Worm (Caenorhabditis elegans) whole organism, L4/young adult: ENCODE results near the gene snf-12.

Experiments used
- W03F9.2 ChIP-seq: fragments of 150-350 bp; optimal IDR thresholded peaks from 2 replicates; lab custom pipeline; 2014; ENCODE audit warnings: missing biosample characterization, missing genetic modification characterization
- dao-5 ChIP-seq: sonication (generic microtip); optimal IDR thresholded peaks from 2 replicates; lab custom pipeline; 2016; ENCODE audit warnings: missing genotype, missing genetic modification characterization, moderate library complexity, missing compliant biosample characterization
- him-1 ChIP-seq: sonication (generic microtip); optimal IDR thresholded peaks from 2 replicates; lab custom pipeline; 2016; ENCODE audit warnings: missing genotype, missing genetic modification reagents, missing genetic modification characterization, missing compliant biosample characterization

The snf-12 gene

ce11 chrX:9028909-9029520 is at the start of gene snf-12:
Gene snf-12, plus strand, starts transcription at chrX:9029470.
- TF ChIP-seq W03F9.2: no peak
- TF ChIP-seq him-1: no peak
- TF ChIP-seq dao-5 (tag; lab: Kevin White, UChicago): no peak

ce11 chrX:8980676-8981075 is 48.6 kb upstream of the snf-12 start, which contains the start of gene nmur-1:
Gene nmur-1, plus strand, starts transcription at chrX:8980976.
- TF ChIP-seq W03F9.2 (no peak), dao-5 (tag; lab: Kevin White, UChicago) (no peak)

- no peak for TF ChIP-seq dao-5 (tag; lab: Kevin White, UChicago)
Observed at ce11 chrX:8986452-8986851, 42.8 kb upstream of the snf-12 start.

- TF ChIP-seq dao-5 (tag; lab: Kevin White, UChicago) (no peak), W03F9.2 (no peak)
Observed at ce11 chrX:8987828-8988227, 41.4 kb upstream of the snf-12 start, which contains the start of gene twk-18. Gene twk-18, plus strand, starts transcription at chrX:8988128.

ce11 chrX:8991856-8992456 is 37.3 kb upstream of the snf-12 start, which contains the start of gene C24A3.4:
Gene C24A3.4, plus strand, starts transcription at chrX:8992406.
- no peak for TF ChIP-seq him-1

- TF ChIP-seq dao-5 (tag; lab: Kevin White, UChicago): no peak
- no peak for TF ChIP-seq W03F9.2
- TF ChIP-seq him-1: peak; percentile 50
Observed at ce11 chrX:8995527-8995946, 33.7 kb upstream of the snf-12 start.

- TF ChIP-seq W03F9.2 (no peak), him-1 (no peak), dao-5 (tag; lab: Kevin White, UChicago) (no peak)
Observed at ce11 chrX:8996496-8997116, 32.7 kb upstream of the snf-12 start.

ce11 chrX:8997450-8998075 is 31.7 kb upstream of the snf-12 start, which contains the start of gene C24A3.2:
Gene C24A3.2, plus strand, starts transcription at chrX:8997500.
- TF ChIP-seq dao-5 (tag; lab: Kevin White, UChicago) (no peak), him-1 (no peak)

- TF ChIP-seq him-1: no peak
- no peak for TF ChIP-seq W03F9.2
- no peak for TF ChIP-seq dao-5 (tag; lab: Kevin White, UChicago)
Observed at ce11 chrX:8998809-8999208, 30.5 kb upstream of the snf-12 start, which contains the start of gene C24A3.1. Gene C24A3.1, plus strand, starts transcription at chrX:8999071.

ce11 chrX:9010418-9010817 is 18.9 kb upstream of the snf-12 start, which contains the start of gene C24A3.9:
Gene C24A3.9, minus strand, starts transcription at chrX:9010518.
- no peak for TF ChIP-seq W03F9.2
- no peak for TF ChIP-seq him-1
- no peak for TF ChIP-seq dao-5 (tag; lab: Kevin White, UChicago)

- TF ChIP-seq dao-5 (tag; lab: Kevin White, UChicago) (no peak), him-1 (no peak), W03F9.2 (no peak)
Observed at ce11 chrX:9011471-9011870, 17.8 kb upstream of the snf-12 start.

ce11 chrX:9014451-9014850 is 14.8 kb upstream of the snf-12 start:
- TF ChIP-seq dao-5 (tag; lab: Kevin White, UChicago): no peak
- TF ChIP-seq him-1: no peak
- TF ChIP-seq W03F9.2: no peak

- TF ChIP-seq dao-5 (tag; lab: Kevin White, UChicago) (no peak), W03F9.2 (no peak), him-1 (no peak)
Observed at ce11 chrX:9015420-9015819, 13.8 kb upstream of the snf-12 start, which contains the start of gene T25B6.4. Gene T25B6.4, plus strand, starts transcription at chrX:9015720.

ce11 chrX:9021645-9022044 is 7.6 kb upstream of the snf-12 start, which contains the start of gene T25B6.5:
Gene T25B6.5, minus strand, starts transcription at chrX:9021745.
- TF ChIP-seq W03F9.2: no peak

- no peak for TF ChIP-seq him-1
Observed at ce11 chrX:9022779-9023178, 6.5 kb upstream of the snf-12 start, which contains the start of gene T25B6.6. Gene T25B6.6, minus strand, starts transcription at chrX:9022879.
